Worm (Caenorhabditis elegans): ENCODE measurements around the gene baf-1.

baf-1 gene

ce11 chrIII:9455980-9456658 is 11.1 kb upstream of the baf-1 start, which contains the start of the genes rheb-1 and spk-1:
Gene rheb-1, minus strand, starts transcription at chrIII:9456030.
Gene spk-1, plus strand, starts transcription at chrIII:9456608.
- peak; percentile 29 for TF ChIP-seq ceh-18 (tag; optimal IDR thresholded peaks at IDR 0.05)
- peak; percentile 77 for TF ChIP-seq nfya-1 (tag; optimal IDR thresholded peaks at IDR 0.05)
- TF ChIP-seq ceh-2 (tag; optimal IDR thresholded peaks at IDR 0.05) = no peak
- peak; percentile 85 for TF ChIP-seq elt-2 (tag; optimal IDR thresholded peaks at IDR 0.05)
- peak; percentile 26 for TF ChIP-seq syd-9 (tag; optimal IDR thresholded peaks at IDR 0.05)
- peak; percentile 83 for TF ChIP-seq hlh-30 (tag; optimal IDR thresholded peaks at IDR 0.05; ENCODE audit: insufficient read depth)
- no peak for TF ChIP-seq K02D7.2 (tag; optimal IDR thresholded peaks at IDR 0.05)
- TF ChIP-seq unc-3 (GFP tag; conservative IDR thresholded peaks at IDR 0.05) = no peak
- no peak for TF ChIP-seq unc-3 (tag; optimal IDR thresholded peaks at IDR 0.05)
- TF ChIP-seq ceh-31 (tag; optimal IDR thresholded peaks at IDR 0.05) = peak; percentile 45
- TF ChIP-seq elt-4 (tag; optimal IDR thresholded peaks at IDR 0.05) = no peak
- peak; percentile 22 for TF ChIP-seq ets-4 (tag; optimal IDR thresholded peaks at IDR 0.05)
- TF ChIP-seq ceh-34 (tag; optimal IDR thresholded peaks at IDR 0.05) = no peak
- peak; percentile 58 for TF ChIP-seq tbx-2 (tag; optimal IDR thresholded peaks at IDR 0.05)
- peak; percentile 28 for TF ChIP-seq madf-2 (tag; optimal IDR thresholded peaks at IDR 0.05)
- TF ChIP-seq pqm-1 (tag; optimal IDR thresholded peaks at IDR 0.05) = peak; percentile 38
- TF ChIP-seq ceh-48 (tag; optimal IDR thresholded peaks at IDR 0.05) = peak; percentile 94
- peak; percentile 31 for TF ChIP-seq dve-1 (tag; optimal IDR thresholded peaks at IDR 0.05)
- TF ChIP-seq unc-42 (tag; optimal IDR thresholded peaks at IDR 0.05) = peak; percentile 5
- TF ChIP-seq che-1 (tag; optimal IDR thresholded peaks at IDR 0.05) = peak; percentile 34
- peak; percentile 52 for TF ChIP-seq unc-55 (GFP tag; optimal IDR thresholded peaks at IDR 0.05)

- peak; percentile 85 for TF ChIP-seq unc-55 (GFP tag; optimal IDR thresholded peaks at IDR 0.05)
- TF ChIP-seq rnt-1 (tag; optimal IDR thresholded peaks at IDR 0.05) = peak; percentile 29
- no peak for TF ChIP-seq elt-2 (tag; optimal IDR thresholded peaks at IDR 0.05)
- no peak for TF ChIP-seq pat-9 (tag; optimal IDR thresholded peaks at IDR 0.05)
- TF ChIP-seq mec-3 (tag; optimal IDR thresholded peaks at IDR 0.05; ENCODE audit: borderline replicate concordance) = no peak
- TF ChIP-seq ceh-18 (tag; optimal IDR thresholded peaks at IDR 0.05) = peak; percentile 77
- TF ChIP-seq sox-2 (GFP tag; IDR thresholded peaks at IDR 0.05) = no peak
- TF ChIP-seq hlh-15 (tag; optimal IDR thresholded peaks at IDR 0.05) = no peak
- TF ChIP-seq eyg-1 (tag; optimal IDR thresholded peaks at IDR 0.05) = no peak
- no peak for TF ChIP-seq pros-1 (tag; optimal IDR thresholded peaks at IDR 0.05)
- no peak for TF ChIP-seq tbx-7 (tag; optimal IDR thresholded peaks at IDR 0.05)
- no peak for TF ChIP-seq fkh-6 (tag; optimal IDR thresholded peaks at IDR 0.05)
- no peak for TF ChIP-seq ceh-6 (GFP tag; optimal IDR thresholded peaks at IDR 0.05)
- no peak for TF ChIP-seq madf-2 (tag; optimal IDR thresholded peaks at IDR 0.05)
- no peak for TF ChIP-seq hlh-6 (tag; optimal IDR thresholded peaks at IDR 0.05)
- TF ChIP-seq ceh-34 (tag; optimal IDR thresholded peaks at IDR 0.05) = peak; percentile 49
- TF ChIP-seq F13H6.1 (tag; optimal IDR thresholded peaks at IDR 0.05) = no peak
- TF ChIP-seq dve-1 (tag; optimal IDR thresholded peaks at IDR 0.05) = no peak
- no peak for TF ChIP-seq K09A11.1 (tag; optimal IDR thresholded peaks at IDR 0.05; ENCODE audit: insufficient read depth)
- no peak for TF ChIP-seq pax-1 (tag; optimal IDR thresholded peaks at IDR 0.05)
- no peak for TF ChIP-seq syd-9 (tag; optimal IDR thresholded peaks at IDR 0.05)
- TF ChIP-seq C38D4.7 (GFP tag; optimal IDR thresholded peaks at IDR 0.05) = no peak
- no peak for TF ChIP-seq pha-4 (tag; optimal IDR thresholded peaks at IDR 0.05)
- no peak for TF ChIP-seq unc-86 (tag; optimal IDR thresholded peaks at IDR 0.05)
- TF ChIP-seq sox-4 (tag; optimal IDR thresholded peaks at IDR 0.05) = no peak
- no peak for TF ChIP-seq nhr-11 (tag; optimal IDR thresholded peaks at IDR 0.05)
- TF ChIP-seq fkh-10 (GFP tag; optimal IDR thresholded peaks at IDR 0.05) = no peak
- TF ChIP-seq ceh-14 (tag; optimal IDR thresholded peaks at IDR 0.05) = no peak
- no peak for TF ChIP-seq ceh-9 (tag; optimal IDR thresholded peaks at IDR 0.05)
- TF ChIP-seq ahr-1 (tag; optimal IDR thresholded peaks at IDR 0.05) = no peak
- no peak for TF ChIP-seq lin-11 (tag; optimal IDR thresholded peaks at IDR 0.05)
- TF ChIP-seq nhr-232 (tag; optimal IDR thresholded peaks at IDR 0.05) = no peak
- peak; percentile 36 for TF ChIP-seq tbx-2 (tag; optimal IDR thresholded peaks at IDR 0.05)
- no peak for TF ChIP-seq ceh-48 (tag; optimal IDR thresholded peaks at IDR 0.05)
- no peak for TF ChIP-seq ceh-45 (GFP tag; IDR thresholded peaks at IDR 0.05)
Observed at ce11 chrIII:9457192-9458103, 9.8 kb upstream of the baf-1 start.

Data from whole organism, late embryonic.